Worm (Caenorhabditis elegans) whole organism, late embryonic: ENCODE results near the gene Y47C4A.1.
"Not testable (repeated sequence)": the region's sequence is repeated elsewhere in the genome, so short reads cannot be mapped to it uniquely, and the experiment has no call there.

Source experiments
- C08G9.2 ChIP-seq: sonication (generic microtip); optimal IDR thresholded peaks from 2 replicates; lab custom pipeline; 2016; ENCODE audit warnings: mild to moderate bottlenecking, missing genetic modification characterization, moderate library complexity, missing compliant biosample characterization
- ceh-14 ChIP-seq: sonication (generic microtip); optimal IDR thresholded peaks from 2 replicates; lab custom pipeline; 2016; ENCODE audit warnings: missing genotype, missing genetic modification characterization, missing compliant biosample characterization
- ceh-18 ChIP-seq: sonication (generic microtip); optimal IDR thresholded peaks from 2 replicates; lab custom pipeline; 2016; ENCODE audit warnings: missing genetic modification characterization, missing compliant biosample characterization
- ceh-31 ChIP-seq: sonication (generic microtip); optimal IDR thresholded peaks from 2 replicates; lab custom pipeline; 2016; ENCODE audit warnings: missing genetic modification characterization, missing compliant biosample characterization
- ceh-48 ChIP-seq: sonication (generic microtip); optimal IDR thresholded peaks from 2 replicates; lab custom pipeline; 2016; ENCODE audit warnings: missing genetic modification characterization, inconsistent platforms, missing compliant biosample characterization
- ceh-9 ChIP-seq: sonication (generic microtip); optimal IDR thresholded peaks from 2 replicates; lab custom pipeline; 2016; ENCODE audit warnings: mild to moderate bottlenecking, missing genetic modification characterization, inconsistent platforms, missing compliant biosample characterization
- elt-4 ChIP-seq: sonication (generic microtip); optimal IDR thresholded peaks from 2 replicates; lab custom pipeline; 2016; ENCODE audit warnings: missing genetic modification characterization, missing compliant biosample characterization
- fkh-6 ChIP-seq: sonication (generic microtip); optimal IDR thresholded peaks from 2 replicates; lab custom pipeline; 2016; ENCODE audit warnings: missing genetic modification characterization, missing compliant biosample characterization
- gmeb-2 ChIP-seq: sonication (generic microtip); optimal IDR thresholded peaks from 2 replicates; lab custom pipeline; 2016; ENCODE audit warnings: missing genetic modification characterization, inconsistent platforms, missing compliant biosample characterization
- hlh-6 ChIP-seq: sonication (generic microtip); optimal IDR thresholded peaks from 2 replicates; lab custom pipeline; 2016; ENCODE audit warnings: missing genotype, missing genetic modification characterization, missing compliant biosample characterization
- lim-6 ChIP-seq: sonication (generic microtip); optimal IDR thresholded peaks from 2 replicates; lab custom pipeline; 2016; ENCODE audit warnings: missing genetic modification characterization, missing compliant biosample characterization
- nfya-1 ChIP-seq: sonication (generic microtip); optimal IDR thresholded peaks from 2 replicates; lab custom pipeline; 2017; ENCODE audit warnings: missing genetic modification characterization, mild to moderate bottlenecking, missing compliant biosample characterization, antibody characterized with exemption, moderate library complexity
- odd-2 ChIP-seq: sonication (generic microtip); optimal IDR thresholded peaks from 2 replicates; lab custom pipeline; 2017; ENCODE audit warnings: antibody characterized with exemption, mild to moderate bottlenecking, missing genetic modification characterization, missing compliant biosample characterization
- rnt-1 ChIP-seq: sonication (generic microtip); optimal IDR thresholded peaks from 2 replicates; lab custom pipeline; 2016; ENCODE audit warnings: missing genetic modification characterization, missing compliant biosample characterization
- syd-9 ChIP-seq: sonication (generic microtip); optimal IDR thresholded peaks from 2 replicates; lab custom pipeline; 2016; ENCODE audit warnings: mild to moderate bottlenecking, missing genetic modification characterization, moderate library complexity, missing compliant biosample characterization
- tbx-7 ChIP-seq: sonication (generic microtip); optimal IDR thresholded peaks from 2 replicates; lab custom pipeline; 2016; ENCODE audit warnings: missing genotype, missing genetic modification characterization, missing compliant biosample characterization
- unc-42 ChIP-seq: sonication (generic microtip); optimal IDR thresholded peaks from 2 replicates; lab custom pipeline; 2016; ENCODE audit warnings: missing genotype, missing genetic modification characterization, missing compliant biosample characterization
- zip-5 ChIP-seq: sonication (generic microtip); optimal IDR thresholded peaks from 2 replicates; lab custom pipeline; 2016; ENCODE audit warnings: missing genetic modification characterization, missing compliant biosample characterization

The Y47C4A.1 gene

DNA sequence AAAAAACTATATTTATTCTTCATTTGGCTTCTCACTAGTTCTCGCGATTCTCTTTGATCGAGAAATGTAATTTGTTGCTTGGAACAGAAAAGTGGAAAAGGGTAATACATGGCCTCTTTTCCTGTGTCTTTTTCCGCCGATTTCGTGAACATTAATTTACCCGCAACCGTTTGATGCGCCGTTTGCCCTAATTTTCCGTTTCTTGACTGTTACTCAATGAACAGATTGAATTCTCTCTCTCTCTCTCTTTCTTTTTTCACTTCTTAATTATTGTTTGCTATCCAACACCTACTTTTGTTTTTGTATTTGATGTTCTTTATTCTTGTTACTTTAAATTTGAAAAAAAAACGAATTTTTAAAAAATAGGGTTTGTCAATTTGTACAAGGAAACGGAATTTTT, 9.7 kb upstream of the Y47C4A.1 start:
- TF ChIP-seq unc-42 (tag; lab: Kevin White, UChicago) (no peak), ceh-31 (no peak), hlh-6 (tag; lab: Kevin White, UChicago) (no peak), tbx-7 (tag; lab: Kevin White, UChicago) (no peak), elt-4 (tag; lab: Kevin White, UChicago) (no peak), ceh-9 (tag; lab: Kevin White, UChicago) (no peak), C08G9.2 (tag; lab: Kevin White, UChicago) (no peak), rnt-1 (no peak), ceh-14 (no peak), ceh-18 (tag; lab: Kevin White, UChicago) (no peak), gmeb-2 (tag; lab: Kevin White, UChicago) (no peak), lim-6 (tag; lab: Kevin White, UChicago) (no peak)

DNA sequence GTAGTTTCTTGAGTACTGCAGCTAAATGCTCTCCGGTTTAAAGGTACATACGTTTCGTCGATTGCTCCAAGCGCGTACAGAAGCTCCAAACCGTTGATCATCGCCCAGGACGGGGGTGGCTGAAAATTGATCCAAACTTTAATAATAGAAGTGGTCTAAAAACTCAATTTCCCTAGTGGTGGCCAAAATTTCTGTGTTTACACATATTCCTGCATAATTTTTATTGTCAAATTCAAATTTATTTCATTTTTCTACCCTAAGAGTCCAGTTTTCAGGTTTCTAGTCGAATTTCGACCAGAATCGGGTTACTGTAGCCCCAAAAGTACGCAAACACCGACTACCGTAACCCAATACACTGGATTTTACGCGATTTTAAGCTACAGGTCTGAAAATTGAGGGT, 12.1 kb downstream of the Y47C4A.1 start, which contains the start of gene Y108F1.5:
Gene Y108F1.5, minus strand, starts transcription at position 101 of the 400 bp plus-strand sequence.
- not testable (repeated sequence) for TF ChIP-seq syd-9, fkh-6, nfya-1 (tag; lab: Kevin White, UChicago)

DNA sequence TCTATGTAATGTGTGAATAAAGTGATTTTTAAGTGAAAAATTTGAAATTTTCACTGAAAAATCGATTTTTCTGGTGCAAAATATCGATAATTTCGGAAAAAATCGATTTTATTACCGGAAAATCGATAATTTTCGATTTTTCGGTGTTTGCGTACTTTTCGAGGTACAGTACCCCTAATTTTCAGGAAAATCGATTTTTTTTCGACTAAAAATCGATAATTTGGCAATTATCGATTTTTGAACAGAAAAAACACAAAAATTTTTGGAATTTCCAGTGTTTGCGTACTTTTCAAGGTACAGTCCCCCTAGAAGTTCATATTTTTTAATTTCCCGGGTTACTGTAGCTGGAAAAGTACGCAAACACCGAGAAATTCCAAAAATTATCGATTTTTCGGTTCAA, 14.5 kb downstream of the Y47C4A.1 start:
- TF ChIP-seq zip-5 (no peak), ceh-48 (tag; lab: Kevin White, UChicago) (peak; percentile 26)

DNA sequence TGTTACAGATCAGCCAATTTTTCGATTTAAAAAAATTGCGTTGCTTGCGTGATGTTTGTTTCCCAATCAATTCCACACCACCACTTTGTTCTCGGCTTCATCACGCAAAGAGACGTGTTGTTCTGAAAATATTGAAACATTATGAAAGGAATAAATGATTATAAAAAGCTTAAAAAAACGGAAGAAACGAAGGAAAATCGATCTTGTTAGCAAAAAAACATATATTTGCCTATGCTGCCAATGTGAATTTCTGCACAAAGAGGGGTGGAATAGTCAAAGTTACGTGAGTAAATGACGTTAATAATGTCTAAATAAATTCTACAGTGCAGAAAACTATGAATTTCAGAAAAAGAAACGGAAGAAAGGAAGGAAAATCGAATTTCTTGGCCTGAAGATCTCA, 46.9 kb downstream of the Y47C4A.1 start, which contains the start of gene AC8.10:
Gene AC8.10, minus strand, starts transcription at position 101 of the 400 bp plus-strand sequence.
- not testable (repeated sequence) for TF ChIP-seq ceh-9, odd-2, elt-4 (tag; lab: Kevin White, UChicago)
